Worm (Caenorhabditis elegans) whole organism, midembryonic: Measurements from ENCODE around the gene bath-42.

Source experiments
- T22C8.4 ChIP-seq: fragments of 200-800 bp; sonication (Bioruptor generic); IDR thresholded peaks from 2 replicates; pipeline ENCODE4 v1.3.6; 2022; ENCODE audit warnings: missing genetic modification characterization, missing compliant biosample characterization
- cog-1 ChIP-seq: sonication (generic microtip); optimal IDR thresholded peaks from 2 replicates; lab custom pipeline; 2016; ENCODE audit warnings: missing genetic modification characterization, missing compliant biosample characterization
- flt-1 ChIP-seq: fragments of 200-800 bp; sonication (Bioruptor generic); IDR thresholded peaks from 2 replicates; pipeline ENCODE4 v1.3.6; 2022; ENCODE audit warnings: missing genetic modification characterization, missing compliant biosample characterization
- klf-2 ChIP-seq: fragments of 200-800 bp; sonication (Bioruptor generic); conservative IDR thresholded peaks from 2 replicates; pipeline ENCODE4 v1.3.6; 2022; ENCODE audit warnings: missing genetic modification reagents, missing genetic modification characterization, missing compliant biosample characterization
- ref-1 ChIP-seq: fragments of 200-800 bp; sonication (Bioruptor generic); conservative IDR thresholded peaks from 2 replicates; pipeline ENCODE4 v1.3.6; 2022; ENCODE audit warnings: missing genetic modification reagents, missing genetic modification characterization, missing compliant biosample characterization
- tab-1 ChIP-seq: fragments of 200-800 bp; sonication (Bioruptor generic); IDR thresholded peaks from 2 replicates; pipeline ENCODE4 v1.3.6; 2022; ENCODE audit warnings: missing genetic modification characterization, missing compliant biosample characterization
- ztf-23 ChIP-seq: fragments of 200-800 bp; sonication (Bioruptor generic); IDR thresholded peaks from 2 replicates; pipeline ENCODE4 v1.3.6; 2022; ENCODE audit warnings: missing genetic modification reagents, missing genetic modification characterization, missing compliant biosample characterization
- ztf-29 ChIP-seq: fragments of 200-800 bp; sonication (Bioruptor generic); IDR thresholded peaks from 2 replicates; pipeline ENCODE4 v1.3.6; 2022; ENCODE audit warnings: missing genetic modification reagents, missing genetic modification characterization, missing compliant biosample characterization

DNA sequence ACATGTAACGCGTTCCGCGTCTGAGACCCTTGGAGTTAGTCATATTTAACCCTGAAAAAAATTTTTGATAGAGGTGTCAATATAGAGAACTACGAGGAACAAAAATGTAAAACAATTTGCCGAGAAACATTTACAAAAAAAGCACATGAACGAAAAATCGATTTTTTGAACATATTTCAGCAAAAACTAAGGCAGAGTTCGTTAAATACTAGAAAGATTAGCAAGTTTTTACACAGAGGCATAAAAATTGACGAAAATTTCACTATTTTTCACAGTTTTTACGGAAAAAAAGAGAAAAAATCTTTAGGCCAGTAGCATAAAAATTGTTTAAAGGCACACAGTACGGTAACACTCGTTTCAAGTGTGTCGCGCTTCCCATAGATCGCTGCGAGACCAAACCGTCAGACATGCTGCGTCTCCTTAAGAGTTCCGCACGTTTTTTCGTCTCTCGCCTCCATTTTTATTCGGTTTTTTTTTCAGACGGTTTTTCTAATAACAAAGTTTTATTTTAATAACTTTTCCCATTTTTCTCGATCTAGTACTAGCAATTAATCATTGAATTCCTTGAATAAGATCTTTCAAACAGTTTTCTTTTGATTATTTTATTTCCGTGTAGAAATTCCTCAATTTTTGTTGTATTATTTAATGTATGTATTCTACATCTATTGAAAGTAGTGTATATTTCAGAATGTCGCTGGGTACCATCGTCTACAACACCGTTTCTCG lies 32.8 kb downstream of the bath-42 start, which contains the start of the genes rpl-21 and C14B9.10:
- TF ChIP-seq cog-1, result no peak
- no peak for TF ChIP-seq ztf-29 (GFP tag; lab: Robert Waterston, UW)
- no peak for TF ChIP-seq ref-1 (GFP tag; lab: Robert Waterston, UW)
- TF ChIP-seq tab-1 (GFP tag; lab: Robert Waterston, UW), result no peak
- no peak for TF ChIP-seq flt-1 (GFP tag; lab: Robert Waterston, UW)
- TF ChIP-seq ztf-23 (GFP tag; lab: Robert Waterston, UW), result no peak
- TF ChIP-seq T22C8.4 (GFP tag; lab: Robert Waterston, UW), result no peak
- no peak for TF ChIP-seq klf-2 (GFP tag; lab: Robert Waterston, UW)
